Worm (Caenorhabditis elegans): Measurements from ENCODE around the gene lys-4.

lys-4 gene

ce11 chrIV:11601721-11602405, 21.1 kb downstream of the lys-4 start:
- TF ChIP-seq nhr-77 (tag; optimal IDR thresholded peaks at IDR 0.05) (no peak), nhr-237 (tag; optimal IDR thresholded peaks at IDR 0.05) (no peak), skn-1 (tag; optimal IDR thresholded peaks at IDR 0.05) (peak; percentile 49), Y55F3AM.14 (GFP tag; optimal IDR thresholded peaks at IDR 0.05) (peak; percentile 21), gmeb-1 (tag; optimal IDR thresholded peaks at IDR 0.05) (peak; percentile 75), aly-2 (tag; optimal IDR thresholded peaks at IDR 0.05) (no peak), blmp-1 (tag; optimal IDR thresholded peaks at IDR 0.05; ENCODE audit: insufficient read depth) (peak; percentile 26), egl-27 (tag; optimal IDR thresholded peaks at IDR 0.05) (no peak), fos-1 (tag; optimal IDR thresholded peaks at IDR 0.05) (peak; percentile 23), alr-1 (tag; optimal IDR thresholded peaks at IDR 0.05) (no peak), lin-13 (GFP tag; optimal IDR thresholded peaks at IDR 0.05) (peak; percentile 65), nhr-23 (tag; optimal IDR thresholded peaks at IDR 0.05) (no peak), ceh-16 (tag; optimal IDR thresholded peaks at IDR 0.05) (no peak), nhr-10 (tag; optimal IDR thresholded peaks at IDR 0.05) (no peak), sma-9 (GFP tag; optimal IDR thresholded peaks at IDR 0.05) (peak; percentile 51), sma-9 (tag; optimal IDR thresholded peaks at IDR 0.05) (no peak), ceh-82 (tag; optimal IDR thresholded peaks at IDR 0.05) (no peak), mab-5 (tag; optimal IDR thresholded peaks at IDR 0.05) (no peak), unc-39 (tag; optimal IDR thresholded peaks at IDR 0.05) (no peak), ztf-1 (GFP tag; conservative IDR thresholded peaks at IDR 0.05) (no peak), mbf-1 (tag; optimal IDR thresholded peaks at IDR 0.05) (no peak), snpc-4 (tag; optimal IDR thresholded peaks at IDR 0.05) (no peak), zag-1 (tag; optimal IDR thresholded peaks at IDR 0.05) (no peak), nhr-11 (tag; optimal IDR thresholded peaks at IDR 0.05) (no peak), mdl-1 (tag; optimal IDR thresholded peaks at IDR 0.05) (no peak), elt-1 (tag; optimal IDR thresholded peaks at IDR 0.05) (no peak), crh-2 (tag; optimal IDR thresholded peaks at IDR 0.05) (peak; percentile 57), nhr-25 (tag; optimal IDR thresholded peaks at IDR 0.05) (peak; percentile 50), peb-1 (tag; optimal IDR thresholded peaks at IDR 0.05) (no peak), nhr-6 (tag; optimal IDR thresholded peaks at IDR 0.05) (no peak), R02D3.7 (tag; optimal IDR thresholded peaks at IDR 0.05) (no peak), sma-3 (GFP tag; optimal IDR thresholded peaks at IDR 0.05) (peak; percentile 46), nhr-129 (tag; optimal IDR thresholded peaks at IDR 0.05) (peak; percentile 63), ZK546.5 (tag; optimal IDR thresholded peaks at IDR 0.05) (peak; percentile 26), C34F6.9 (tag; optimal IDR thresholded peaks at IDR 0.05) (peak; percentile 79), ama-1 (optimal IDR thresholded peaks at IDR 0.05) (peak; percentile 39), dmd-4 (tag; optimal IDR thresholded peaks at IDR 0.05) (no peak), lsy-2 (tag; optimal IDR thresholded peaks at IDR 0.05) (peak; percentile 57 to 94), ztf-4 (tag; optimal IDR thresholded peaks at IDR 0.05) (peak; percentile 32), lin-11 (tag; optimal IDR thresholded peaks at IDR 0.05) (peak; percentile 81), lin-39 (tag; optimal IDR thresholded peaks at IDR 0.05) (no peak), elt-3 (tag; optimal IDR thresholded peaks at IDR 0.05) (no peak), unc-55 (GFP tag; optimal IDR thresholded peaks at IDR 0.05) (peak; percentile 92), sem-4 (tag; optimal IDR thresholded peaks at IDR 0.05) (no peak), nhr-21 (tag; optimal IDR thresholded peaks at IDR 0.05) (peak; percentile 4), unc-62 (GFP tag; optimal IDR thresholded peaks at IDR 0.05) (no peak), F13H6.1 (tag; optimal IDR thresholded peaks at IDR 0.05) (peak; percentile 40), nhr-12 (tag; optimal IDR thresholded peaks at IDR 0.05) (no peak), ztf-11 (tag; optimal IDR thresholded peaks at IDR 0.05) (no peak)

Measured in whole organism, L2 larva.